Fruit fly (Drosophila melanogaster): ENCODE measurements around the gene AANATL2.

AANATL2 gene

DNA sequence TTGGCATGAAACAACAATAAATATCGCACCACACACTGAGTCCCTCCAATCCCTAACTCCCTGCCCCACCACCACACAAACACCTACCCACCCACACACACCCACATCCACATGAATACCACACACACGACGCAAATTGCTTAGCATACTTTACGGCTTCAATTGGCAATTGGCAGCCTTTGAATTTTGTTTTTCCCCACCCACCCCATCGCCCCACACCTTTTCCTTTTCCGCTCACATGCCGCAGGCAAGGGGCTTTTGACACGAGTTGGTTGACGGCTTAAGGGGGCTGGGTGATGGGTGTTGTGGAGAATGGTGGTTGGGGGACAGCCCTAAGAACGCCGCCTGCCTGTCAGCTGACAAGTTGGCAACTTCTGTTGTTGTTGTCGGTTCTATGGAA lies 6.2 kb upstream of the AANATL2 start:
- TF ChIP-seq pad (GFP tag; optimal IDR thresholded peaks at IDR 0.05) (no peak), ovo (GFP tag; optimal IDR thresholded peaks at IDR 0.05) (no peak), CG11617 (GFP tag; optimal IDR thresholded peaks at IDR 0.05) (no peak), Hr96 (GFP tag; optimal IDR thresholded peaks at IDR 0.05) (no peak), toe (GFP tag; optimal IDR thresholded peaks at IDR 0.05) (no peak), CG7045 (GFP tag; optimal IDR thresholded peaks at IDR 0.05) (no peak), Crg-1 (GFP tag; optimal IDR thresholded peaks at IDR 0.05) (no peak), CG33017 (tag; optimal IDR thresholded peaks at IDR 0.05) (no peak), CG5204 (GFP tag; optimal IDR thresholded peaks at IDR 0.05) (no peak), Clk (GFP tag; optimal IDR thresholded peaks at IDR 0.05) (no peak), cnc (optimal IDR thresholded peaks at IDR 0.05) (no peak), CG14711 (tag; optimal IDR thresholded peaks at IDR 0.05) (no peak), CG7101 (tag; optimal IDR thresholded peaks at IDR 0.05) (no peak), Mnt (GFP tag; optimal IDR thresholded peaks at IDR 0.05) (no peak), CG12768 (GFP tag; optimal IDR thresholded peaks at IDR 0.05) (no peak)

DNA sequence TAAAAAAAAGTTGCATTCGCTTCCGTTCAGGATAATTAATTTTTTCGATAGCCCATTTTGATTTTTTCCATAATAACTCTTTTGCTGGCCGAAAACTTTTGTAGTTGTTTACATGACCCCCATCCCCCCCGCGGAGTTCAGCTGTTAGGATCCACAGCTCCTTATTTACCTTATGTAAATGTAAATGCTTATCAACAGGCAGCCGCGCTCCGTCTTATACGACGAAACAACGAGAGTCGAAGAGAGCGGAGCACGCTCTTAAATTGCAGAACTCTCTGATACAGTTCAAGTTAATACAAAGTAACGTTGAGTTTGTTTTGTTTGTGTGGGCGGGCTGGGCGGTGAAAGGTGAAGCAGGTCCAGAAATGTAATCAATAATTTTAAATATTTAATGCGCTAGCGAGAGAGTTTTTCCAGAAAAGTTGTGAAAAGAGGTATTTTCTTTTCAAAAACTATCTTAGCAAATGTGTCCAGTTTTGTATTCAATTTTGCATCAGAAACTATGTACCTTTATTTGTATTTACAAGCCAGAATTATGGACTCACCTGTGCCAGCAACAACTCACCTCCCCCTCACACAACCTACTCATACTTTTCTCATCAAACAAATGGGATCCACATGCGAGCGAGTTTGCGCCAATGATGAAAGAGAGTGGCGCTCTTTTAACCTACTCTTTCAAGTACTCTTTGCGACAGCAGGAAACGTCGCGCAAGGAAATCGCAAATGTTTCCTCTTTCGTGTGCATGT lies 3.2 kb upstream of the AANATL2 start:
- TF ChIP-seq CG7045 (GFP tag; optimal IDR thresholded peaks at IDR 0.05), result peak; percentile 24
- no peak for TF ChIP-seq CG33017 (tag; optimal IDR thresholded peaks at IDR 0.05)
- TF ChIP-seq CG1620 (GFP tag; optimal IDR thresholded peaks at IDR 0.05), result no peak

dm6 chr2L:6253005-6253353 lies 2.7 kb upstream of the AANATL2 start, which contains the start of gene Ddr:
Ddr (plus strand) TSS chr2L:6253123.
- no peak for TF ChIP-seq cnc (optimal IDR thresholded peaks at IDR 0.05)
- TF ChIP-seq pad (GFP tag; optimal IDR thresholded peaks at IDR 0.05), result no peak
- no peak for TF ChIP-seq Hr96 (GFP tag; optimal IDR thresholded peaks at IDR 0.05)
- no peak for TF ChIP-seq cic (GFP tag; optimal IDR thresholded peaks at IDR 0.05)
- TF ChIP-seq CG7101 (tag; optimal IDR thresholded peaks at IDR 0.05), result no peak
- no peak for TF ChIP-seq Crg-1 (GFP tag; optimal IDR thresholded peaks at IDR 0.05)

DNA sequence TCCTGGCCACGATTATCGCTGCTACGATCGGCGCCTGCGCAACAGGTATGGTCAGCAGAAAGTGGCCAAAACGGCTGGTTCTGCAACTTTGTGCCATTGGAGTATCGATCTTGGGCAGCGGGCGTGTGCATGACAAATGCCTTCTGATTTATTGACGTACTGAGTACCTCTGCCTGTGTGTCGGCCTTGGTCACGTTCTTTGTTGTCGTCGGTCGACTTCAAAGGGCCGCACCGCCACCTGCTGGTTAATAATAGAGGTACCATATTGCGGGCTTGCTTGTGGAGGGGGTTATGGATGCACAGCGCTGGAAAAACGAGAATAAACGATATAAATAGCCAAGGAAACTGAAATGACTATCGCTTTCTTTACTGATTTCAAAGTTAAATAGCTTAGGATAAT lies 4.0 kb downstream of the AANATL2 start:
- TF ChIP-seq CG11617 (GFP tag; optimal IDR thresholded peaks at IDR 0.05), result no peak
- TF ChIP-seq Clk (GFP tag; optimal IDR thresholded peaks at IDR 0.05), result no peak
- no peak for TF ChIP-seq CG14711 (tag; optimal IDR thresholded peaks at IDR 0.05)

DNA sequence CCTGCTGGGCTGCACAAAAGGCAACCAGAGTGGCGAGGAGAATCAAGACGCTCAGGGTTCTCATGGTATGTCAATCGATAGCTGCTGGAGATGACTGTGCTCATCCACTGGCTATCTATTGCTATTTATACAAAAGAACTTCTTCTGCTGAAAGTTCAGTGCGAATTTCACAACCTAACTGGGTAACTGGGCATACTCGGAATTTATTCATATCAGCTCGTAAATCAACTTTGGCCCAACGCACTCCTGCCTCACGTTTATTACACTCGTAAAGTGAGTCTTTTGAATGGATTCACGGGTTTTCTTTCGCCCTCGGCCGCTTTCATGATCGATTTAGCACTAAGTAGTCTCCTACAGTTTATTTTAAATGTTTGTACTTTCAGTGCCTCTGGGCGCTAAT lies 8.7 kb downstream of the AANATL2 start, which contains the start of gene CG13983:
Gene CG13983, minus strand, starts transcription at position 101 of the 400 bp plus-strand sequence.
- no peak for TF ChIP-seq cic (GFP tag; optimal IDR thresholded peaks at IDR 0.05)

DNA sequence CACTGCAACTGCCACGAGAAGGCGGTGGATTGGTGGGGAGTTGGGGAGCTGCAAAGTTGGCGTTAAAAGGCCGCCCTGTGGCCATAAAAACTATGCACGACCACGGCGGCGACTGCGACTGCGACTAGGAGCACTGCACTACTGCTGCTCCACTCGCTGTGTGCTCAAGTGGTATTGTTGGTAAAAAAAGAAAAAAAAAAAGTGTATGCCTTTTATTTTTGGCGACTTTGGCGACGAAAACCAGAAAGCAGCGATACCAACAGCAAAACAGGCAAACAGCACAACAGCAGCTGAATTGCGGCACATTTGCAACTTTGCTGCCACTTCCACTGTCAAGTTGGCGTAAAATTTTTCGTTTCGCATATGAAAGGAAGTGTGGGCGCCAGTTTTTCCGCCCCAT lies 15.7 kb downstream of the AANATL2 start:
- TF ChIP-seq cnc (optimal IDR thresholded peaks at IDR 0.05), result no peak
- TF ChIP-seq kay (GFP tag; ENCODE audit: borderline replicate concordance), result no peak
- no peak for TF ChIP-seq CG12768 (GFP tag; optimal IDR thresholded peaks at IDR 0.05)
- TF ChIP-seq ovo (GFP tag; optimal IDR thresholded peaks at IDR 0.05), result no peak
- TF ChIP-seq pad (GFP tag; optimal IDR thresholded peaks at IDR 0.05), result no peak
- TF ChIP-seq CG33017 (tag; optimal IDR thresholded peaks at IDR 0.05), result no peak
- TF ChIP-seq CG7101 (tag; optimal IDR thresholded peaks at IDR 0.05), result no peak

- no peak for TF ChIP-seq CG7045 (GFP tag; optimal IDR thresholded peaks at IDR 0.05)
Measured at dm6 chr2L:6273963-6274834, 18.5 kb downstream of the AANATL2 start.

DNA sequence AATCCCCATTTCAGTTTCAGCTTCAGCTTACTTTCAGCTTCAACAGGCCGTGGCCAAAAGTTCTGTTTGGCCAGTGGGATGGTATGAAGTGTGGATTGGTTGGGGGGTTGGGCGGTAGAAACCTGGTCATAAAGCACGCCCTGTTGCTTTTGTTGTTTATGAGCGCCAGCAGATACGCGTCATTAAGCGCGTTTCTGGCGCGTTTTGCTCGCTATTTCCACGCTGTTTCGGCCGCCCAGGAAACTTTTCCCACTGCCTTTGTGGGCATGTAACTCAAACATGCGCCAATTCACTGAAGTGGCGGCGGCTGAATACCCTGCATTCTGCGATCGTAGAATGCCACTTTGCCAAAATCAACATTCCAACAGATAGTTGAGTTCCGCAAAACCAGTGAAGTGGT lies 20.3 kb downstream of the AANATL2 start:
- no peak for TF ChIP-seq Mnt (GFP tag; optimal IDR thresholded peaks at IDR 0.05)
- no peak for TF ChIP-seq CG7101 (tag; optimal IDR thresholded peaks at IDR 0.05)
- TF ChIP-seq toe (GFP tag; optimal IDR thresholded peaks at IDR 0.05), result no peak
- TF ChIP-seq tj (GFP tag; optimal IDR thresholded peaks at IDR 0.05), result no peak
- no peak for TF ChIP-seq CG1620 (GFP tag; optimal IDR thresholded peaks at IDR 0.05)
- TF ChIP-seq cic (GFP tag; optimal IDR thresholded peaks at IDR 0.05), result no peak
- TF ChIP-seq bab1 (GFP tag; optimal IDR thresholded peaks at IDR 0.05), result no peak
- no peak for TF ChIP-seq cnc (optimal IDR thresholded peaks at IDR 0.05)
- no peak for TF ChIP-seq CG14711 (tag; optimal IDR thresholded peaks at IDR 0.05)
- TF ChIP-seq CG5204 (GFP tag; optimal IDR thresholded peaks at IDR 0.05), result no peak
- no peak for TF ChIP-seq pad (GFP tag; optimal IDR thresholded peaks at IDR 0.05)
- TF ChIP-seq kay (GFP tag; ENCODE audit: borderline replicate concordance), result no peak
- TF ChIP-seq CG33017 (tag; optimal IDR thresholded peaks at IDR 0.05), result no peak
- no peak for TF ChIP-seq Hr96 (GFP tag; optimal IDR thresholded peaks at IDR 0.05)
- TF ChIP-seq CG7045 (GFP tag; optimal IDR thresholded peaks at IDR 0.05), result no peak
- no peak for TF ChIP-seq Crg-1 (GFP tag; optimal IDR thresholded peaks at IDR 0.05)
- TF ChIP-seq CG12768 (GFP tag; optimal IDR thresholded peaks at IDR 0.05), result no peak
- no peak for TF ChIP-seq ovo (GFP tag; optimal IDR thresholded peaks at IDR 0.05)
- no peak for TF ChIP-seq CG11617 (GFP tag; optimal IDR thresholded peaks at IDR 0.05)
- TF ChIP-seq Clk (GFP tag; optimal IDR thresholded peaks at IDR 0.05), result no peak
